Worm (Caenorhabditis elegans): ENCODE data around the gene F22B5.4.

ce11 chrII:8412935-8413334, 36.6 kb upstream of the F22B5.4 start:
- TF ChIP-seq pes-1 (GFP tag; IDR thresholded peaks at IDR 0.05) (no peak), ceh-36 (tag; optimal IDR thresholded peaks at IDR 0.05) (no peak), ama-1 (optimal IDR thresholded peaks at IDR 0.05) (no peak), B0310.2 (tag; optimal IDR thresholded peaks at IDR 0.05) (no peak), ceh-13 (GFP tag; optimal IDR thresholded peaks at IDR 0.05) (no peak), sea-1 (GFP tag; conservative IDR thresholded peaks at IDR 0.05) (no peak), tbx-11 (GFP tag; IDR thresholded peaks at IDR 0.05) (no peak), aly-1 (tag; optimal IDR thresholded peaks at IDR 0.05) (no peak), hmg-4 (GFP tag; optimal IDR thresholded peaks at IDR 0.05) (no peak), tbx-37 (GFP tag; conservative IDR thresholded peaks at IDR 0.05) (no peak), F13C5.2 (tag; optimal IDR thresholded peaks at IDR 0.05) (no peak), ets-7 (tag; optimal IDR thresholded peaks at IDR 0.05) (no peak), hnd-1 (tag; optimal IDR thresholded peaks at IDR 0.05) (no peak), flt-1 (GFP tag; IDR thresholded peaks at IDR 0.05) (no peak)
